Fruit fly (Drosophila melanogaster) whole organism, adult: ENCODE measurements around the gene CG4829.

ENCODE experiments used
- CG11617 ChIP-seq: fragments of 200-800 bp; sonication (Bioruptor generic); optimal IDR thresholded peaks from 2 replicates; lab custom pipeline; 2017; ENCODE audit warnings: mild to moderate bottlenecking, missing biosample characterization, missing genetic modification reagents, missing genetic modification characterization
- CG14711 ChIP-seq: fragments of 200-800 bp; sonication (Bioruptor generic); optimal IDR thresholded peaks from 2 replicates; lab custom pipeline; 2018; ENCODE audit warnings: missing biosample characterization, mild to moderate bottlenecking, missing genetic modification characterization, moderate library complexity
- CG1620 ChIP-seq: fragments of 200-800 bp; sonication (Bioruptor generic); optimal IDR thresholded peaks from 2 replicates; lab custom pipeline; 2016; ENCODE audit warnings: missing biosample characterization, missing genetic modification characterization
- CG33017 ChIP-seq: fragments of 200-800 bp; sonication (Bioruptor generic); optimal IDR thresholded peaks from 2 replicates; lab custom pipeline; 2018; ENCODE audit warnings: missing biosample characterization, mild to moderate bottlenecking, missing genetic modification characterization, moderate library complexity
- CG7045 ChIP-seq: fragments of 200-800 bp; sonication (Bioruptor generic); optimal IDR thresholded peaks from 2 replicates; lab custom pipeline; 2017; ENCODE audit warnings: missing biosample characterization, mild to moderate bottlenecking, missing genetic modification characterization
- CG7101 ChIP-seq: fragments of 200-800 bp; sonication (Bioruptor generic); optimal IDR thresholded peaks from 2 replicates; lab custom pipeline; 2018; ENCODE audit warnings: missing biosample characterization, mild to moderate bottlenecking, missing genetic modification characterization, moderate library complexity
- Clk ChIP-seq: fragments of 200-800 bp; sonication (Bioruptor generic); optimal IDR thresholded peaks from 2 replicates; lab custom pipeline; 2017; ENCODE audit warnings: missing biosample characterization, missing genetic modification characterization
- Crg-1 ChIP-seq: fragments of 200-800 bp; sonication (Bioruptor generic); optimal IDR thresholded peaks from 2 replicates; lab custom pipeline; 2016; ENCODE audit warnings: missing biosample characterization, missing genetic modification characterization
- kay ChIP-seq: fragments of 200-800 bp; sonication (Bioruptor generic); peaks from one replicate; lab custom pipeline; 2016; ENCODE audit warnings: missing biosample characterization, missing genetic modification characterization, borderline replicate concordance
- ovo ChIP-seq: fragments of 200-800 bp; sonication (Bioruptor generic); optimal IDR thresholded peaks from 2 replicates; lab custom pipeline; 2016; ENCODE audit warnings: missing biosample characterization, missing genetic modification characterization
- toe ChIP-seq: fragments of 200-800 bp; sonication (Bioruptor generic); optimal IDR thresholded peaks from 2 replicates; lab custom pipeline; 2016; ENCODE audit warnings: missing biosample characterization, missing genetic modification characterization

DNA sequence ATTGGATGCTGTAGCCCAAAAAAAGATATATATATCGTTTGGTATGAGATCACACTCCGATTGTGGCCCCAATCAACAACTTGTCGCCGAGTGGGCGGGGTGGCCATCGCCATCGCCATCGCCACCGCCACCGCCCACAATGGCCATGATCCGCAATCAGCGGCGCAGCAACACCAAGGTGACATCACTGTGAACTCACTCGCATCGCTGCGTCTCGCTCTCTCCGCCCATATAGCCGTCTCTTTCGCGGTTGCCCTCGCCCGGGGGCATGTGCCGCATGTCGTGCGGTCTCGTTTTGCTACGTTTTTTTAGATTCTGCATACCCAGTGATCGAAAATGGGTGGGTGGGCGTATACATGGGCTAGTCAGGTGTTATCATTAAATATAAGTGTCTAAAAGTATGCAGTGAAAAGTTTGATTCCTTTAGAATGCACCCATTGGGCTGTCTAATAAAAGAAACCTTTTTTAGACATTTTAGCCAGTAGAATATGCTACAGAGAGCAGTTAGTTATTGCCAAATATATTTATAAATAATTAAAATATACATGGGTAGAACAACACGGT lies 44.5 kb upstream of the CG4829 start:
- TF ChIP-seq ovo (GFP tag; lab: Kevin White, UChicago) (no peak), kay (GFP tag; lab: Kevin White, UChicago) (no peak), CG11617 (no peak), CG14711 (tag; lab: Kevin White, UChicago) (no peak), CG1620 (GFP tag; lab: Kevin White, UChicago) (no peak), CG7045 (GFP tag; lab: Kevin White, UChicago) (no peak), CG33017 (tag; lab: Kevin White, UChicago) (no peak), Clk (GFP tag; lab: Kevin White, UChicago) (no peak), CG7101 (no peak), toe (GFP tag; lab: Kevin White, UChicago) (no peak), Crg-1 (GFP tag; lab: Kevin White, UChicago) (no peak)
